Worm (Caenorhabditis elegans): ENCODE data around the gene frm-7.

Gene frm-7

ce11 chrV:12305677-12306076 is 3.4 kb downstream of the frm-7 start:
- no peak for TF ChIP-seq Y79H2A.3 (GFP tag; conservative IDR thresholded peaks at IDR 0.05)
- TF ChIP-seq let-526 (GFP tag; IDR thresholded peaks at IDR 0.05): no peak
- no peak for TF ChIP-seq tlf-1 (GFP tag; optimal IDR thresholded peaks at IDR 0.05)
- TF ChIP-seq athp-1 (tag; optimal IDR thresholded peaks at IDR 0.05): no peak
- no peak for TF ChIP-seq nhr-120 (GFP tag; IDR thresholded peaks at IDR 0.05)
- TF ChIP-seq lin-35 (GFP tag; optimal IDR thresholded peaks at IDR 0.05): no peak
- no peak for TF ChIP-seq lag-1 (GFP tag; IDR thresholded peaks at IDR 0.05)

ce11 chrV:12307011-12307540 is 4.8 kb downstream of the frm-7 start, which contains the start of gene srg-45:
Gene srg-45, plus strand, starts transcription at chrV:12307490.
- TF ChIP-seq nfya-1 (tag; optimal IDR thresholded peaks at IDR 0.05; ENCODE audit: borderline replicate concordance, insufficient read depth) (no peak), xnd-1 (tag; optimal IDR thresholded peaks at IDR 0.05) (no peak), madf-8 (GFP tag; conservative IDR thresholded peaks at IDR 0.05) (no peak), lin-40 (tag; optimal IDR thresholded peaks at IDR 0.05) (peak; percentile 2), repo-1 (tag; optimal IDR thresholded peaks at IDR 0.05) (peak; percentile 51), cebp-1 (GFP tag; IDR thresholded peaks at IDR 0.05) (no peak), cebp-1 (tag; optimal IDR thresholded peaks at IDR 0.05) (peak; percentile 9), ceh-79 (tag; optimal IDR thresholded peaks at IDR 0.05) (no peak)

- TF ChIP-seq lin-35 (GFP tag; optimal IDR thresholded peaks at IDR 0.05): no peak
- TF ChIP-seq madf-8 (GFP tag; conservative IDR thresholded peaks at IDR 0.05): no peak
- no peak for TF ChIP-seq ztf-26 (tag; optimal IDR thresholded peaks at IDR 0.05)
- no peak for TF ChIP-seq mel-28 (tag; optimal IDR thresholded peaks at IDR 0.05; ENCODE audit: borderline replicate concordance)
- TF ChIP-seq nfya-1 (tag; optimal IDR thresholded peaks at IDR 0.05; ENCODE audit: borderline replicate concordance, insufficient read depth): no peak
- TF ChIP-seq unc-130 (GFP tag; optimal IDR thresholded peaks at IDR 0.05): no peak
- TF ChIP-seq nhr-80 (tag; optimal IDR thresholded peaks at IDR 0.05): no peak
- no peak for TF ChIP-seq ekl-4 (GFP tag; IDR thresholded peaks at IDR 0.05)
- no peak for TF ChIP-seq ama-1 (optimal IDR thresholded peaks at IDR 0.05)
- TF ChIP-seq ama-1 (GFP tag; optimal IDR thresholded peaks at IDR 0.05): no peak
- no peak for TF ChIP-seq B0019.2 (GFP tag; conservative IDR thresholded peaks at IDR 0.05)
- TF ChIP-seq athp-1 (tag; optimal IDR thresholded peaks at IDR 0.05): no peak
- no peak for TF ChIP-seq mes-4 (tag; optimal IDR thresholded peaks at IDR 0.05)
- no peak for TF ChIP-seq D2030.7 (GFP tag; IDR thresholded peaks at IDR 0.05)
- TF ChIP-seq ceh-91 (GFP tag; IDR thresholded peaks at IDR 0.05): no peak
- TF ChIP-seq chd-7 (tag; optimal IDR thresholded peaks at IDR 0.05): no peak
- TF ChIP-seq snpc-1.1 (tag; optimal IDR thresholded peaks at IDR 0.05; ENCODE audit: insufficient read depth): no peak
- TF ChIP-seq dpff-1 (tag; optimal IDR thresholded peaks at IDR 0.05): no peak
Measured at ce11 chrV:12310256-12310655, 8.0 kb downstream of the frm-7 start, which contains the start of gene hpo-30. Gene hpo-30, minus strand, starts transcription at chrV:12310356.

ce11 chrV:12314413-12314812 is 12.1 kb downstream of the frm-7 start:
- TF ChIP-seq hmg-1.2 (GFP tag; IDR thresholded peaks at IDR 0.05) (no peak), F49E8.2 (tag; optimal IDR thresholded peaks at IDR 0.05; ENCODE audit: insufficient read depth) (no peak), cebp-1 (GFP tag; IDR thresholded peaks at IDR 0.05) (no peak), cebp-1 (tag; optimal IDR thresholded peaks at IDR 0.05) (no peak), ceh-27 (GFP tag; optimal IDR thresholded peaks at IDR 0.05) (peak; percentile 48), pbrm-1 (GFP tag; IDR thresholded peaks at IDR 0.05) (no peak), Y67H2A.10 (GFP tag; conservative IDR thresholded peaks at IDR 0.05) (no peak), ztf-18 (tag; optimal IDR thresholded peaks at IDR 0.05) (no peak), dox-1 (GFP tag; IDR thresholded peaks at IDR 0.05) (no peak), ekl-4 (GFP tag; IDR thresholded peaks at IDR 0.05) (peak; percentile 62; the same call in 1 of the 2 replicates), B0336.3 (GFP tag; IDR thresholded peaks at IDR 0.05) (0 out of 2 replicates have a peak, but pooled peaks have one; percentile 10), D2030.7 (GFP tag; IDR thresholded peaks at IDR 0.05) (no peak), C06A6.2 (GFP tag; conservative IDR thresholded peaks at IDR 0.05) (no peak), rpc-1 (optimal IDR thresholded peaks at IDR 0.05) (no peak), rpc-1 (tag; optimal IDR thresholded peaks at IDR 0.05) (no peak), aptf-2 (GFP tag; conservative IDR thresholded peaks at IDR 0.05) (no peak), mcd-1 (GFP tag; IDR thresholded peaks at IDR 0.05) (no peak), hmg-20 (GFP tag; IDR thresholded peaks at IDR 0.05) (no peak), attf-3 (GFP tag; conservative IDR thresholded peaks at IDR 0.05) (peak; percentile 43; the same call in 1 of the 2 replicates), repo-1 (tag; optimal IDR thresholded peaks at IDR 0.05) (no peak), madf-3 (GFP tag; IDR thresholded peaks at IDR 0.05) (no peak)
